In the genomic region with DNA sequence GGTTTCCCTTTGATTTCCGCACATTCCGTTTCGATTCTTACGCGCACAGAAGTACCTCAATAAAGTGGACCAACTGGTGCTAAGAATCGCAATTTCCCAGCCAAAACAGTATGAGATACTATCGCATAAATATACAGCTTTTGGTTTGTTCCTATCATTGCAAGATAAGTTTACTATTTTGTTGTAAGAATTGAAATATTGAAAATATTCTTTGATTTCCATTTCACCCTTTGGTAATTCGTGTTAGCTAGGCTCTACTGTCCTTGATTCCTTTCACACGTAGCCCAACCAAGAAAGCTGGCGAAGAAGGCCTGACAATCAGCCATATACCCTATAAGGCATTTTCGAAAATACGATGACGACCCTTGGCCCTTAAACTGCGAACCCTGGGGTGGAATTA, we compare ENCODE assay signal across 1 fruit fly cellular context.
A peak's percentile ranks its signal among the peaks of the same experiment; 100 is the strongest.
TF ChIP-seq lines count a peak whose summit lies in the region.

No protein-coding gene starts in this region.

TF ChIP-seq in whole organism, embryonic, 481 proteins besides CTCF, POLR2A, EP300 and RAD21 (continued from another document):
- TF ChIP-seq klu (GFP tag; IDR thresholded peaks at IDR 0.05; lab: Robert Waterston, UW) (no peak), sob (GFP tag; IDR thresholded peaks at IDR 0.05; lab: Robert Waterston, UW) (no peak), pzg (GFP tag; optimal IDR thresholded peaks at IDR 0.05; lab: Kevin White, UChicago) (no peak), Eip74EF (GFP tag; optimal IDR thresholded peaks at IDR 0.05; lab: Kevin White, UChicago) (no peak), slou (GFP tag; optimal IDR thresholded peaks at IDR 0.05; lab: Kevin White, UChicago) (no peak), HLH54F (GFP tag; optimal IDR thresholded peaks at IDR 0.05; lab: Kevin White, UChicago) (peak; percentile 20), pfk (GFP tag; optimal IDR thresholded peaks at IDR 0.05; lab: Kevin White, UChicago) (no peak), tgo (GFP tag; IDR thresholded peaks at IDR 0.05; lab: Robert Waterston, UW) (no peak), kah (GFP tag; optimal IDR thresholded peaks at IDR 0.05; lab: Kevin White, UChicago) (no peak), CG13287 (GFP tag; IDR thresholded peaks at IDR 0.05; lab: Robert Waterston, UW; ENCODE audit: partially characterized antibody) (no peak), pros (GFP tag; optimal IDR thresholded peaks at IDR 0.05; lab: Kevin White, UChicago) (peak; percentile 98), Ptx1 (GFP tag; IDR thresholded peaks at IDR 0.05; lab: Robert Waterston, UW) (peak; percentile 53; the same call in 1 of the 2 replicates), cwo (GFP tag; optimal IDR thresholded peaks at IDR 0.05; lab: Kevin White, UChicago) (no peak), CG6854 (GFP tag; optimal IDR thresholded peaks at IDR 0.05; lab: Kevin White, UChicago) (no peak), CG9437 (GFP tag; optimal IDR thresholded peaks at IDR 0.05; lab: Kevin White, UChicago) (peak; percentile 8), CG11695 (GFP tag; IDR thresholded peaks at IDR 0.05; lab: Robert Waterston, UW) (peak; percentile 29; the same call in 2 of the 3 replicates), Fer1 (GFP tag; optimal IDR thresholded peaks at IDR 0.05; lab: Kevin White, UChicago) (peak; percentile 58), ind (GFP tag; optimal IDR thresholded peaks at IDR 0.05; lab: Kevin White, UChicago) (peak; percentile 39), Jarid2 (GFP tag; optimal IDR thresholded peaks at IDR 0.05; lab: Kevin White, UChicago) (no peak), Ssrp (tag; optimal IDR thresholded peaks at IDR 0.05; lab: Kevin White, UChicago) (peak; percentile 38), lmd (GFP tag; IDR thresholded peaks at IDR 0.05; lab: Robert Waterston, UW) (0 out of 2 replicates have a peak, but pooled peaks have one; percentile 30), CG4328 (GFP tag; optimal IDR thresholded peaks at IDR 0.05; lab: Kevin White, UChicago) (no peak), CG18476 (GFP tag; optimal IDR thresholded peaks at IDR 0.05; lab: Kevin White, UChicago) (peak; percentile 3), NC2β (GFP tag; optimal IDR thresholded peaks at IDR 0.05; lab: Kevin White, UChicago) (peak; percentile 15), mam (GFP tag; optimal IDR thresholded peaks at IDR 0.05; lab: Kevin White, UChicago) (peak; percentile 32), CG1832 (GFP tag; optimal IDR thresholded peaks at IDR 0.05; lab: Kevin White, UChicago) (no peak), CG32767 (GFP tag; IDR thresholded peaks at IDR 0.05; lab: Robert Waterston, UW) (no peak), CG31365 (tag; optimal IDR thresholded peaks at IDR 0.05; lab: Kevin White, UChicago) (no peak), CG12391 (tag; optimal IDR thresholded peaks at IDR 0.05; lab: Kevin White, UChicago) (peak; percentile 47), trh (GFP tag; optimal IDR thresholded peaks at IDR 0.05; lab: Kevin White, UChicago) (no peak), HmgD (GFP tag; optimal IDR thresholded peaks at IDR 0.05; lab: Kevin White, UChicago) (no peak), CG14710 (tag; optimal IDR thresholded peaks at IDR 0.05; lab: Kevin White, UChicago) (peak; percentile 43), sd (tag; optimal IDR thresholded peaks at IDR 0.05; lab: Kevin White, UChicago) (peak; percentile 50), CG2875 (GFP tag; optimal IDR thresholded peaks at IDR 0.05; lab: Kevin White, UChicago) (peak; percentile 32), scrt (GFP tag; optimal IDR thresholded peaks at IDR 0.05; lab: Kevin White, UChicago) (peak; percentile 40), chif (GFP tag; optimal IDR thresholded peaks at IDR 0.05; lab: Kevin White, UChicago) (peak; percentile 11 to 32), CG9215 (GFP tag; IDR thresholded peaks at IDR 0.05; lab: Robert Waterston, UW) (0 out of 2 replicates have a peak, but pooled peaks have one; percentile 8), trem (tag; optimal IDR thresholded peaks at IDR 0.05; lab: Kevin White, UChicago) (peak; percentile 18), onecut (GFP tag; IDR thresholded peaks at IDR 0.05; lab: Robert Waterston, UW) (no peak)
